Fruit fly (Drosophila melanogaster) whole organism, embryonic: ENCODE data around the gene Lcp65Ae.

Experiments
- CG12942 ChIP-seq: fragments of 200-800 bp; sonication (Bioruptor generic); optimal IDR thresholded peaks from 3 replicates; lab custom pipeline; 2016; ENCODE audit warnings: missing biosample characterization, missing genetic modification characterization
- CG13775 ChIP-seq: fragments of 200-800 bp; sonication (Bioruptor generic); optimal IDR thresholded peaks from 3 replicates; lab custom pipeline; 2017; ENCODE audit warnings: missing biosample characterization, mild to moderate bottlenecking, missing genetic modification characterization
- CG14860 ChIP-seq: fragments of 200-800 bp; sonication (Bioruptor generic); IDR thresholded peaks from 3 replicates; pipeline ENCODE4 v1.3.6; 2022; ENCODE audit warnings: missing biosample characterization, missing genetic modification characterization; ENCODE audit not compliant: partially characterized antibody
- CG15514 ChIP-seq: fragments of 200-800 bp; sonication (Bioruptor generic); optimal IDR thresholded peaks from 3 replicates; lab custom pipeline; 2017; ENCODE audit warnings: missing biosample characterization, missing genetic modification characterization, mild to moderate bottlenecking, moderate library complexity, missing genetic modification reagents
- CG15601 ChIP-seq: fragments of 200-800 bp; sonication (Bioruptor generic); optimal IDR thresholded peaks from 3 replicates; lab custom pipeline; 2019; ENCODE audit warnings: missing biosample characterization, mild to moderate bottlenecking, missing genetic modification characterization, moderate library complexity
- CG16779 ChIP-seq: fragments of 200-800 bp; sonication (Bioruptor generic); IDR thresholded peaks from 2 replicates; pipeline ENCODE4 v1.3.6; 2022; ENCODE audit warnings: missing biosample characterization, missing genetic modification characterization
- CG16863 ChIP-seq: fragments of 200-800 bp; sonication (Bioruptor generic); optimal IDR thresholded peaks from 3 replicates; lab custom pipeline; 2016; ENCODE audit warnings: missing biosample characterization, missing genetic modification characterization
- CG17186 ChIP-seq: fragments of 200-800 bp; sonication (Bioruptor generic); optimal IDR thresholded peaks from 3 replicates; lab custom pipeline; 2017; ENCODE audit warnings: missing biosample characterization, missing genetic modification reagents, missing genetic modification characterization
- CG17359 ChIP-seq: fragments of 200-800 bp; sonication (Bioruptor generic); optimal IDR thresholded peaks from 3 replicates; lab custom pipeline; 2018; ENCODE audit warnings: missing biosample characterization, mild to moderate bottlenecking, missing genetic modification characterization, moderate library complexity
- CG2129 ChIP-seq: fragments of 200-800 bp; sonication (Bioruptor generic); IDR thresholded peaks from 2 replicates; pipeline ENCODE4 v1.3.6; 2022; ENCODE audit warnings: missing biosample characterization, missing genetic modification characterization; ENCODE audit not compliant: partially characterized antibody
- CG3065 ChIP-seq: fragments of 200-800 bp; sonication (Bioruptor generic); optimal IDR thresholded peaks from 2 replicates; lab custom pipeline; 2016; ENCODE audit warnings: missing biosample characterization, missing genetic modification characterization
- CG5180 ChIP-seq: fragments of 200-800 bp; sonication (Bioruptor generic); optimal IDR thresholded peaks from 3 replicates; lab custom pipeline; 2017; ENCODE audit warnings: missing biosample characterization, missing genetic modification characterization, mild to moderate bottlenecking, moderate library complexity, missing genetic modification reagents
- CG7928 ChIP-seq: fragments of 200-800 bp; sonication (Bioruptor generic); optimal IDR thresholded peaks from 2 replicates; lab custom pipeline; 2017; ENCODE audit warnings: missing biosample characterization, mild to moderate bottlenecking, missing genetic modification characterization
- CG8924 ChIP-seq: fragments of 200-800 bp; optimal IDR thresholded peaks from 3 replicates; lab custom pipeline; 2019; ENCODE audit warnings: missing biosample characterization, mild to moderate bottlenecking, missing genetic modification characterization, moderate library complexity
- D19A ChIP-seq: fragments of 200-800 bp; optimal IDR thresholded peaks from 3 replicates; lab custom pipeline; 2019; ENCODE audit warnings: missing biosample characterization, mild to moderate bottlenecking, missing genetic modification characterization, moderate library complexity
- Deaf1 ChIP-seq: fragments of 200-800 bp; optimal IDR thresholded peaks from 3 replicates; lab custom pipeline; 2019; ENCODE audit warnings: missing biosample characterization, mild to moderate bottlenecking, missing genetic modification characterization, moderate library complexity
- Dref ChIP-seq: fragments of 200-800 bp; sonication (Bioruptor generic); IDR thresholded peaks from 2 replicates; pipeline ENCODE4 v1.3.6; 2022; ENCODE audit warnings: missing biosample characterization, missing genetic modification characterization
- HLH4C ChIP-seq: fragments of 200-800 bp; sonication (Bioruptor generic); IDR thresholded peaks from 3 replicates; pipeline ENCODE4 v1.3.6; 2022; ENCODE audit warnings: missing biosample characterization, missing genetic modification characterization; ENCODE audit not compliant: partially characterized antibody
- Jarid2 ChIP-seq: fragments of 200-800 bp; sonication (Bioruptor generic); optimal IDR thresholded peaks from 3 replicates; lab custom pipeline; 2017; ENCODE audit warnings: mild to moderate bottlenecking, missing biosample characterization, missing genetic modification reagents, missing genetic modification characterization
- Kr ChIP-seq: fragments of 200-800 bp; sonication (Bioruptor generic); optimal IDR thresholded peaks from 2 replicates; lab custom pipeline; 2017; ENCODE audit warnings: missing biosample characterization, mild to moderate bottlenecking, missing genetic modification characterization
- Max ChIP-seq: fragments of 200-800 bp; sonication (Bioruptor generic); optimal IDR thresholded peaks from 2 replicates; lab custom pipeline; 2016; ENCODE audit warnings: missing biosample characterization, mild to moderate bottlenecking, missing genetic modification characterization
- NK7.1 ChIP-seq: fragments of 200-800 bp; sonication (Bioruptor generic); optimal IDR thresholded peaks from 3 replicates; lab custom pipeline; 2016; ENCODE audit warnings: missing biosample characterization, missing genetic modification characterization
- PHDP ChIP-seq: fragments of 200-800 bp; sonication (Bioruptor generic); optimal IDR thresholded peaks from 3 replicates; lab custom pipeline; 2018; ENCODE audit warnings: missing biosample characterization, mild to moderate bottlenecking, missing genetic modification characterization, moderate library complexity
- Rfx ChIP-seq: fragments of 200-800 bp; sonication (Bioruptor generic); IDR thresholded peaks from 2 replicates; pipeline ENCODE4 v1.3.6; 2022; ENCODE audit warnings: missing biosample characterization, missing genetic modification characterization
- Tbp ChIP-seq: fragments of >200 bp; optimal IDR thresholded peaks from 2 replicates; lab custom pipeline; 2018; ENCODE audit warnings: missing biosample characterization, missing genetic modification characterization
- Usf ChIP-seq: fragments of 200-800 bp; sonication (Bioruptor generic); optimal IDR thresholded peaks from 2 replicates; lab custom pipeline; 2017; ENCODE audit warnings: missing genotype, missing biosample characterization, missing genetic modification characterization
- ab ChIP-seq: fragments of 200-800 bp; sonication (Bioruptor generic); optimal IDR thresholded peaks from 2 replicates; lab custom pipeline; 2016; ENCODE audit warnings: missing biosample characterization, missing genetic modification characterization
- amos ChIP-seq: fragments of 200-800 bp; sonication (Bioruptor generic); IDR thresholded peaks from 2 replicates; pipeline ENCODE4 v1.3.6; 2022; ENCODE audit warnings: missing biosample characterization, missing genetic modification characterization; ENCODE audit not compliant: partially characterized antibody
- aop ChIP-seq: fragments of 200-800 bp; sonication (Bioruptor generic); IDR thresholded peaks from 2 replicates; pipeline ENCODE4 v1.3.6; 2022; ENCODE audit warnings: missing biosample characterization, missing genetic modification characterization
- az2 ChIP-seq: fragments of 200-800 bp; sonication (Bioruptor generic); optimal IDR thresholded peaks from 3 replicates; lab custom pipeline; 2016; ENCODE audit warnings: missing biosample characterization, missing genetic modification characterization
- bab2 ChIP-seq: fragments of 200-800 bp; sonication (Bioruptor generic); optimal IDR thresholded peaks from 2 replicates; lab custom pipeline; 2016; ENCODE audit warnings: missing biosample characterization, missing genetic modification characterization
- cas ChIP-seq: fragments of 200-800 bp; sonication (Bioruptor generic); IDR thresholded peaks from 2 replicates; pipeline ENCODE4 v1.3.6; 2022; ENCODE audit warnings: missing biosample characterization, missing genetic modification characterization
- ci ChIP-seq: fragments of 200-800 bp; sonication (Bioruptor generic); IDR thresholded peaks from 3 replicates; pipeline ENCODE4 v1.3.6; 2022; ENCODE audit warnings: missing biosample characterization, missing genetic modification characterization
- da ChIP-seq: fragments of 200-800 bp; sonication (Bioruptor generic); optimal IDR thresholded peaks from 2 replicates; lab custom pipeline; 2016; ENCODE audit warnings: missing biosample characterization, missing genetic modification characterization
- ems ChIP-seq: fragments of 200-800 bp; sonication (Bioruptor generic); optimal IDR thresholded peaks from 3 replicates; lab custom pipeline; 2016; ENCODE audit warnings: missing biosample characterization, missing genetic modification characterization
- en ChIP-seq: fragments of 200-800 bp; sonication (Bioruptor generic); optimal IDR thresholded peaks from 2 replicates; lab custom pipeline; 2016; ENCODE audit warnings: missing biosample characterization, missing genetic modification characterization
- exex ChIP-seq: fragments of 200-800 bp; sonication (Bioruptor generic); optimal IDR thresholded peaks from 4 replicates; lab custom pipeline; 2018; ENCODE audit warnings: missing biosample characterization, mild to moderate bottlenecking, missing genetic modification characterization, moderate library complexity
- ftz-f1 ChIP-seq: fragments of 200-800 bp; sonication (Bioruptor generic); optimal IDR thresholded peaks from 2 replicates; lab custom pipeline; 2016; ENCODE audit warnings: missing biosample characterization, missing genetic modification characterization
- gro ChIP-seq: fragments of 200-800 bp; sonication (Bioruptor generic); optimal IDR thresholded peaks from 2 replicates; lab custom pipeline; 2016; ENCODE audit warnings: missing biosample characterization, missing genetic modification characterization
- lilli ChIP-seq: fragments of 200-800 bp; sonication (Bioruptor generic); optimal IDR thresholded peaks from 3 replicates; lab custom pipeline; 2016; ENCODE audit warnings: missing biosample characterization, missing genetic modification characterization
- mam ChIP-seq: fragments of 200-800 bp; sonication (Bioruptor generic); optimal IDR thresholded peaks from 3 replicates; lab custom pipeline; 2016; ENCODE audit warnings: missing biosample characterization, missing genetic modification characterization
- otp ChIP-seq: fragments of 200-800 bp; sonication (Bioruptor generic); IDR thresholded peaks from 3 replicates; pipeline ENCODE4, ENCODE4 v1.3.6; 2022; ENCODE audit warnings: missing biosample characterization, missing genetic modification characterization
- phol ChIP-seq: fragments of 200-800 bp; sonication (Bioruptor generic); optimal IDR thresholded peaks from 3 replicates; lab custom pipeline; 2018; ENCODE audit warnings: missing biosample characterization, mild to moderate bottlenecking, missing genetic modification characterization, moderate library complexity
- pita ChIP-seq: fragments of 200-800 bp; sonication (Bioruptor generic); optimal IDR thresholded peaks from 2 replicates; lab custom pipeline; 2017; ENCODE audit warnings: missing biosample characterization, mild to moderate bottlenecking, missing genetic modification characterization
- sens-2 ChIP-seq: fragments of 200-800 bp; sonication (Bioruptor generic); IDR thresholded peaks from 2 replicates; pipeline ENCODE4 v1.3.6; 2022; ENCODE audit warnings: missing biosample characterization, missing genetic modification characterization
- shn ChIP-seq: fragments of 200-800 bp; sonication (Bioruptor generic); optimal IDR thresholded peaks from 3 replicates; lab custom pipeline; 2016; ENCODE audit warnings: missing biosample characterization, missing genetic modification characterization
- sima ChIP-seq: fragments of 200-800 bp; sonication (Bioruptor generic); optimal IDR thresholded peaks from 2 replicates; lab custom pipeline; 2016; ENCODE audit warnings: missing biosample characterization, missing genetic modification characterization
- slou ChIP-seq: fragments of 200-800 bp; sonication (Bioruptor generic); optimal IDR thresholded peaks from 3 replicates; lab custom pipeline; 2016; ENCODE audit warnings: missing biosample characterization, missing genetic modification characterization
- stwl ChIP-seq: fragments of 200-800 bp; sonication (Bioruptor generic); optimal IDR thresholded peaks from 3 replicates; lab custom pipeline; 2018; ENCODE audit warnings: missing biosample characterization, mild to moderate bottlenecking, missing genetic modification characterization, moderate library complexity
- toy ChIP-seq: fragments of 200-800 bp; sonication (Bioruptor generic); IDR thresholded peaks from 2 replicates; pipeline ENCODE4 v1.3.6; 2022; ENCODE audit warnings: missing biosample characterization, missing genetic modification characterization
- trh ChIP-seq: fragments of 200-800 bp; sonication (Bioruptor generic); optimal IDR thresholded peaks from 2 replicates; lab custom pipeline; 2016; ENCODE audit warnings: missing biosample characterization, missing genetic modification characterization
- zfh2 ChIP-seq: fragments of 200-800 bp; sonication (Bioruptor generic); optimal IDR thresholded peaks from 2 replicates; lab custom pipeline; 2016; ENCODE audit warnings: missing biosample characterization, missing genetic modification characterization

Lcp65Ae gene

DNA sequence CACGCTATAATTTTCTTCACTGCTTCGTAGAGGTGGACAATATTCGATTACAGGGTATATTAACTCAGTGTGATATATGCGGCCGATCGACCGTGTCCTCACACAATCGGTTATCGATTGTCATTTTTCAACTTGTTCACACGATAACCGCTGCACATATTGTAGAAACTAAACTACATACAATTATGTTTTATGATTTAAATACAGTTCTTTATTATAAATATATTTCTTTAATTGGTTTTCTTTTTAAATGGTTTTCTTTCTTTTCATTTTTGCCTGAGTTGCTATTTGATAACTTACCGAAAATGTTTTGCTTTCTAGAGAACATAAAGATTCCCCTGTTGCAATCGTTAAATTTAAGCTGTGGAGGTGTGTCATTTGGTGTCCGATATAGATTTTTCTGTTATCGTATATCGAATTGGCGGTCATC lies 35.9 kb upstream of the Lcp65Ae start, which contains the start of the genes fmt and CG7376 (continued):
- peak; percentile 7 for TF ChIP-seq az2 (GFP tag; lab: Kevin White, UChicago)
- TF ChIP-seq trh (GFP tag; lab: Kevin White, UChicago), result no peak
- no peak for TF ChIP-seq pita (GFP tag; lab: Kevin White, UChicago)
- TF ChIP-seq otp, result no peak
- peak; percentile 3 for TF ChIP-seq mam (GFP tag; lab: Kevin White, UChicago)
- TF ChIP-seq bab2 (GFP tag; lab: Kevin White, UChicago), result no peak
- TF ChIP-seq CG5180 (GFP tag; lab: Kevin White, UChicago), result no peak
- TF ChIP-seq sima, result no peak
- no peak for TF ChIP-seq zfh2 (GFP tag; lab: Kevin White, UChicago)
- no peak for TF ChIP-seq ftz-f1 (GFP tag; lab: Kevin White, UChicago)
- no peak for TF ChIP-seq CG16863 (GFP tag; lab: Kevin White, UChicago)
- no peak for TF ChIP-seq ci (GFP tag; lab: Robert Waterston, UW)
- TF ChIP-seq CG16779 (GFP tag; lab: Robert Waterston, UW), result no peak
- no peak for TF ChIP-seq CG15601 (tag; lab: Kevin White, UChicago)
- peak; percentile 39 for TF ChIP-seq CG17186 (GFP tag; lab: Kevin White, UChicago)
- TF ChIP-seq Max, result peak; percentile 63
- TF ChIP-seq gro (GFP tag; lab: Kevin White, UChicago), result no peak
- TF ChIP-seq sens-2 (GFP tag; lab: Robert Waterston, UW), result no peak
- TF ChIP-seq en, result no peak
- peak; percentile 86 for TF ChIP-seq stwl (tag; lab: Kevin White, UChicago)
- no peak for TF ChIP-seq Kr (GFP tag; lab: Kevin White, UChicago)
- TF ChIP-seq toy (GFP tag; lab: Robert Waterston, UW), result no peak
- TF ChIP-seq Jarid2 (GFP tag; lab: Kevin White, UChicago), result no peak
- TF ChIP-seq cas, result no peak
- TF ChIP-seq CG3065 (GFP tag; lab: Kevin White, UChicago), result no peak
- TF ChIP-seq Dref (GFP tag; lab: Robert Waterston, UW), result peak; percentile 88
- no peak for TF ChIP-seq D19A
- no peak for TF ChIP-seq ab
- no peak for TF ChIP-seq CG12942
- peak; percentile 49 for TF ChIP-seq CG13775 (GFP tag; lab: Kevin White, UChicago)
- no peak for TF ChIP-seq Usf (GFP tag; lab: Kevin White, UChicago)
- no peak for TF ChIP-seq CG7928 (GFP tag; lab: Kevin White, UChicago)
- peak; percentile 63 for TF ChIP-seq amos (GFP tag; lab: Robert Waterston, UW)
- TF ChIP-seq Rfx (GFP tag; lab: Robert Waterston, UW), result no peak
- no peak for TF ChIP-seq Deaf1 (tag; lab: Kevin White, UChicago)
- no peak for TF ChIP-seq PHDP (tag; lab: Kevin White, UChicago)
- no peak for TF ChIP-seq slou (GFP tag; lab: Kevin White, UChicago)
- no peak for TF ChIP-seq CG15514 (GFP tag; lab: Kevin White, UChicago)
- TF ChIP-seq CG17359 (tag; lab: Kevin White, UChicago), result no peak
- TF ChIP-seq CG8924 (tag; lab: Kevin White, UChicago), result no peak
- no peak for TF ChIP-seq CG2129
- no peak for TF ChIP-seq shn
- TF ChIP-seq exex (tag; lab: Kevin White, UChicago), result no peak
- peak; percentile 34 for TF ChIP-seq lilli (GFP tag; lab: Kevin White, UChicago)
- no peak for TF ChIP-seq aop (GFP tag; lab: Robert Waterston, UW)
- TF ChIP-seq CG14860 (GFP tag; lab: Robert Waterston, UW), result peak; percentile 89
- no peak for TF ChIP-seq da (GFP tag; lab: Kevin White, UChicago)
- TF ChIP-seq Tbp, result no peak
- no peak for TF ChIP-seq NK7.1 (GFP tag; lab: Kevin White, UChicago)
- TF ChIP-seq HLH4C (GFP tag; lab: Robert Waterston, UW), result peak; percentile 95
- no peak for TF ChIP-seq ems (GFP tag; lab: Kevin White, UChicago)
- TF ChIP-seq phol (tag; lab: Kevin White, UChicago), result peak; percentile 68
